Worm (Caenorhabditis elegans) whole organism, late embryonic: Measurements from ENCODE around the gene F34D10.8.

Experiments
- C38D4.7 ChIP-seq: fragments of 200-800 bp; sonication (Bioruptor generic); optimal IDR thresholded peaks from 2 replicates; lab custom pipeline; 2018; ENCODE audit warnings: mild to moderate bottlenecking, missing genetic modification characterization, moderate library complexity, missing compliant biosample characterization
- K02D7.2 ChIP-seq: sonication (generic microtip); optimal IDR thresholded peaks from 2 replicates; lab custom pipeline; 2017; ENCODE audit warnings: mild to moderate bottlenecking, missing genetic modification characterization, missing compliant biosample characterization
- T23F11.4 ChIP-seq: fragments of 200-800 bp; sonication (Bioruptor generic); optimal IDR thresholded peaks from 2 replicates; lab custom pipeline; 2018; ENCODE audit warnings: mild to moderate bottlenecking, missing genetic modification characterization, missing compliant biosample characterization
- Y22D7AL.16 ChIP-seq: sonication (generic microtip); optimal IDR thresholded peaks from 2 replicates; lab custom pipeline; 2016; ENCODE audit warnings: missing genetic modification characterization, missing compliant biosample characterization
- ahr-1 ChIP-seq: sonication (generic microtip); optimal IDR thresholded peaks from 2 replicates; lab custom pipeline; 2016; ENCODE audit warnings: missing genetic modification characterization, missing compliant biosample characterization
- ceh-2 ChIP-seq: sonication (generic microtip); optimal IDR thresholded peaks from 2 replicates; lab custom pipeline; 2016; ENCODE audit warnings: missing genotype, missing genetic modification characterization, missing compliant biosample characterization
- ceh-22 ChIP-seq: sonication (generic microtip); optimal IDR thresholded peaks from 2 replicates; lab custom pipeline; 2017; ENCODE audit warnings: missing biosample characterization, missing genetic modification characterization
- ceh-24 ChIP-seq: sonication (generic microtip); optimal IDR thresholded peaks from 2 replicates; lab custom pipeline; 2016; ENCODE audit warnings: mild to moderate bottlenecking, missing genetic modification characterization, missing compliant biosample characterization
- ceh-31 ChIP-seq: sonication (generic microtip); optimal IDR thresholded peaks from 2 replicates; lab custom pipeline; 2016; ENCODE audit warnings: missing genetic modification characterization, missing compliant biosample characterization
- ceh-34 ChIP-seq: sonication (generic microtip); optimal IDR thresholded peaks from 2 replicates; lab custom pipeline; 2016; ENCODE audit warnings: mild to moderate bottlenecking, missing genetic modification characterization, missing compliant biosample characterization
- ceh-6 ChIP-seq: fragments of 200-800 bp; sonication (Bioruptor generic); optimal IDR thresholded peaks from 2 replicates; lab custom pipeline; 2018; ENCODE audit warnings: mild to moderate bottlenecking, missing genetic modification characterization, missing compliant biosample characterization
- ceh-9 ChIP-seq: sonication (generic microtip); optimal IDR thresholded peaks from 2 replicates; lab custom pipeline; 2016; ENCODE audit warnings: mild to moderate bottlenecking, missing genetic modification characterization, inconsistent platforms, missing compliant biosample characterization
- che-1 ChIP-seq: sonication (generic microtip); optimal IDR thresholded peaks from 2 replicates; lab custom pipeline; 2016; ENCODE audit warnings: mild to moderate bottlenecking, missing genetic modification characterization, missing compliant biosample characterization
- dmd-4 ChIP-seq: sonication (generic microtip); optimal IDR thresholded peaks from 2 replicates; lab custom pipeline; 2016; ENCODE audit warnings: borderline replicate concordance, missing genetic modification characterization, missing compliant biosample characterization
- elt-2 ChIP-seq: sonication (generic microtip); optimal IDR thresholded peaks from 2 replicates; lab custom pipeline; 2016; ENCODE audit warnings: missing genetic modification reagents, missing genetic modification characterization, missing compliant biosample characterization
- elt-4 ChIP-seq: sonication (generic microtip); optimal IDR thresholded peaks from 2 replicates; lab custom pipeline; 2016; ENCODE audit warnings: missing genetic modification characterization, missing compliant biosample characterization
- eyg-1 ChIP-seq: sonication (generic microtip); optimal IDR thresholded peaks from 2 replicates; lab custom pipeline; 2016; ENCODE audit warnings: missing genotype, missing genetic modification characterization, missing compliant biosample characterization
- fax-1 ChIP-seq: sonication (generic microtip); optimal IDR thresholded peaks from 2 replicates; lab custom pipeline; 2016; ENCODE audit warnings: missing genotype, missing genetic modification characterization, missing compliant biosample characterization
- fkh-10 ChIP-seq: fragments of 150-350 bp; optimal IDR thresholded peaks from 2 replicates; lab custom pipeline; 2014; ENCODE audit warnings: missing biosample characterization, missing genetic modification reagents, missing genetic modification characterization
- fkh-6 ChIP-seq: sonication (generic microtip); optimal IDR thresholded peaks from 2 replicates; lab custom pipeline; 2016; ENCODE audit warnings: missing genetic modification characterization, missing compliant biosample characterization
- hlh-13 ChIP-seq: fragments of 200-800 bp; sonication (Bioruptor generic); optimal IDR thresholded peaks from 2 replicates; lab custom pipeline; 2018; ENCODE audit warnings: mild to moderate bottlenecking, missing genetic modification characterization, missing compliant biosample characterization
- hlh-15 ChIP-seq: sonication (generic microtip); optimal IDR thresholded peaks from 2 replicates; lab custom pipeline; 2016; ENCODE audit warnings: missing genetic modification characterization, missing compliant biosample characterization
- hlh-30 ChIP-seq: sonication (generic microtip); optimal IDR thresholded peaks from 2 replicates; lab custom pipeline; 2017; ENCODE audit warnings: antibody characterized with exemption, missing genetic modification characterization, missing compliant biosample characterization; ENCODE audit not compliant: insufficient read depth
- lim-6 ChIP-seq: sonication (generic microtip); optimal IDR thresholded peaks from 2 replicates; lab custom pipeline; 2016; ENCODE audit warnings: missing genetic modification characterization, missing compliant biosample characterization
- mec-3 ChIP-seq: sonication (generic microtip); optimal IDR thresholded peaks from 2 replicates; lab custom pipeline; 2016; ENCODE audit warnings: borderline replicate concordance, missing genetic modification characterization, missing compliant biosample characterization
- nfya-1 ChIP-seq: sonication (generic microtip); optimal IDR thresholded peaks from 2 replicates; lab custom pipeline; 2017; ENCODE audit warnings: missing genetic modification characterization, mild to moderate bottlenecking, missing compliant biosample characterization, antibody characterized with exemption, moderate library complexity
- nhr-232 ChIP-seq: sonication (generic microtip); optimal IDR thresholded peaks from 2 replicates; lab custom pipeline; 2016; ENCODE audit warnings: missing genetic modification characterization, missing compliant biosample characterization
- odd-2 ChIP-seq: sonication (generic microtip); optimal IDR thresholded peaks from 2 replicates; lab custom pipeline; 2017; ENCODE audit warnings: antibody characterized with exemption, mild to moderate bottlenecking, missing genetic modification characterization, missing compliant biosample characterization
- pag-3 ChIP-seq: sonication (generic microtip); optimal IDR thresholded peaks from 2 replicates; lab custom pipeline; 2016; ENCODE audit warnings: missing compliant biosample characterization, missing genetic modification characterization, borderline replicate concordance
- pat-9 ChIP-seq: fragments of 200-800 bp; sonication (Bioruptor generic); optimal IDR thresholded peaks from 2 replicates; lab custom pipeline; 2018; ENCODE audit warnings: mild to moderate bottlenecking, missing genetic modification characterization, moderate library complexity, missing compliant biosample characterization
- pha-4 ChIP-seq: fragments of 150-350 bp; optimal IDR thresholded peaks from 2 replicates; lab custom pipeline; 2018; ENCODE audit warnings: missing biosample characterization, missing genetic modification reagents, missing genetic modification characterization
- sox-2 ChIP-seq: fragments of 200-800 bp; sonication (Bioruptor generic); IDR thresholded peaks from 2 replicates; pipeline ENCODE4 v1.3.6; 2022; ENCODE audit warnings: missing genetic modification reagents, missing genetic modification characterization, missing compliant biosample characterization
- tbx-2 ChIP-seq: sonication (generic microtip); optimal IDR thresholded peaks from 2 replicates; lab custom pipeline; 2016; ENCODE audit warnings: missing genetic modification characterization, missing compliant biosample characterization
- tbx-7 ChIP-seq: sonication (generic microtip); optimal IDR thresholded peaks from 2 replicates; lab custom pipeline; 2016; ENCODE audit warnings: missing genotype, missing genetic modification characterization, missing compliant biosample characterization
- unc-42 ChIP-seq: sonication (generic microtip); optimal IDR thresholded peaks from 2 replicates; lab custom pipeline; 2016; ENCODE audit warnings: missing genotype, missing genetic modification characterization, missing compliant biosample characterization
- unc-55 ChIP-seq: sonication (generic microtip); optimal IDR thresholded peaks from 2 replicates; lab custom pipeline; 2017; ENCODE audit warnings: missing biosample characterization, missing genetic modification reagents, missing genetic modification characterization
- unc-86 ChIP-seq: sonication (generic microtip); optimal IDR thresholded peaks from 2 replicates; lab custom pipeline; 2016; ENCODE audit warnings: missing genetic modification characterization, missing compliant biosample characterization

F34D10.8 gene

DNA sequence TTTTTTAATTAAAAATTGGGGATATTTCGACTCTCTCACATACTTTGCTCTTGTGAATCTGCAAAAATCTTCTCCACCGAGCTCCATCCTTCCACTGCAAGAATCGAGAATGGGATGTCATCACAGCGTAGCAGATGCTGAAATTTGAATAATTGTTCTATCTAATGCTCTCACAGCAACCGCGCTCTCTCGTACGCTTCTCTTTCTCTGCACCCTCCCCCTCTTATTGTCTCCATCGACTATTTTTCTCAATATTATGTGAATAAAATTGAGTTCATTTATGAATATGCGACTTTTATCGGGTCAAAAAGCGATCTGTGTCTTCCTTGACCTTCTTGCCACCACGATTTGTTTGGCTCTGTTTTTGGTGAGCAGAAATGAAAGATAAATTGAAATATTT is 3.4 kb downstream of the F34D10.8 start, which contains the start of gene F34D10.3:
F34D10.3 (plus strand) TSS at position 249 of the 400 bp plus-strand sequence.
- TF ChIP-seq ceh-22 (tag; lab: Kevin White, UChicago): no peak
- peak; percentile 1 for TF ChIP-seq unc-42 (tag; lab: Kevin White, UChicago)

DNA sequence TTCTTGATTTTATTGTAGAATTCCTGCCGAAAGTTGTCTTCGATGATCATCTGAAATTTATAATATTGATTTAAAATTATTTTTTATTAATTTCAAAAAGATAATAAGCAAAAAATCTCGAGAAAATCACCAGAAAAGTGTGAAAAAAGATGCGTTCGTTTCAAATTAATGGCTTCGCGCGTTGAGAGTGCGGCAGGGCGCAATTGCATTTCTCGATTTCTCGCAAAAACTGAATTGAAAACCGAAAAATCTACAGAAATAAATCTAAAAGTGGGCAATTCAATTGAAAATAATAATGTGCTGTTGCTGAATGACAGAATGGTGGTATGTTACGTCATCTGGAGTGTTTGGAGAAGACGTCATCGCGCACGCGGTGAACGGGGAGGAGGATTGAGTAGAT is 4.4 kb downstream of the F34D10.8 start, which contains the start of gene evl-18:
evl-18 (minus strand) TSS at position 50 of the 400 bp plus-strand sequence.
- no peak for TF ChIP-seq C38D4.7
- TF ChIP-seq ceh-34 (tag; lab: Kevin White, UChicago): no peak
- no peak for TF ChIP-seq fkh-6
- TF ChIP-seq hlh-15: no peak
- TF ChIP-seq elt-4: no peak
- TF ChIP-seq tbx-7: no peak
- no peak for TF ChIP-seq unc-42 (tag; lab: Kevin White, UChicago)
- no peak for TF ChIP-seq T23F11.4
- no peak for TF ChIP-seq elt-2 (tag; lab: Kevin White, UChicago)
- no peak for TF ChIP-seq K02D7.2
- no peak for TF ChIP-seq ahr-1
- no peak for TF ChIP-seq mec-3
- TF ChIP-seq tbx-2 (tag; lab: Kevin White, UChicago): no peak

DNA sequence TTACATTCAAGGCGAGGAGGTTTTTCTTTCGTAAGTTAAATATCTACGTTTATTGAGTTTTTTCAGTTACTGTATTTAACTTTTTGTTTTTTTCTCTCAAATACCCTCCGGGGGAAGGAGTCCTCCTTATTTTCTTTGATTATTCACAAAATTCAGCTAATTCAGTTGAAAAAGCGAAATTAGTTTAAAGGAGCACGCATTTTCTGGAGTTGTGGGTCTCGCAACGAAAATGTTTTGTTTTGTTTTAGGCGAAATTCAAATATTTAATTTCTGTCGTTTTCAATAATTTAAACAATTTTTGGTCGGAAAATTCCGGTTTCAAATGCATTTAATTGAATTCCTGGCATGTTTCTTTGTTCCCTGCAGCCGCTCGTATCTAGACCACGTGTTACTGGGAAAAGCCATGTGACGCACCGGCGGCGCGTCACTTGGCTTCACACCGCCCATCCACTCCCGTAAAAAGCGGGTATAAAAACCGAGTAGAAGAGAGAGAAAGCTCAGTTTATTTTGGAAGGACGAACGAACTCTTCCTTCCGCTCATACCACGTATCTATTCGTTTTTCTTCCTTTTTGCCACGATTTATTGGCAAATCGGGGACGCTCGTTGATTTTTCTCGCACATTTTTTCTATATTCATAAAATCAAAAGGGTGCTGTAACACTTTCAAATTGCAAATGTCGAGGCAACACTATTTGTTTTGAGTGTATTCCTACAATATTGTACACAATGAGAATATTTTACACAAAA is 5.1 kb downstream of the F34D10.8 start:
- TF ChIP-seq hlh-13 (GFP tag; lab: Kevin White, UChicago): no peak
- TF ChIP-seq ceh-31: peak; percentile 6
- no peak for TF ChIP-seq eyg-1 (tag; lab: Kevin White, UChicago)
- TF ChIP-seq hlh-30 (tag; lab: Kevin White, UChicago): peak; percentile 69
- TF ChIP-seq pat-9 (tag; lab: Kevin White, UChicago): no peak
- no peak for TF ChIP-seq ceh-24 (tag; lab: Kevin White, UChicago)
- no peak for TF ChIP-seq fkh-6
- no peak for TF ChIP-seq elt-2 (tag; lab: Kevin White, UChicago)
- TF ChIP-seq pha-4: no peak
- TF ChIP-seq ceh-6 (GFP tag; lab: Kevin White, UChicago): no peak
- TF ChIP-seq unc-86 (tag; lab: Kevin White, UChicago): no peak
- no peak for TF ChIP-seq Y22D7AL.16 (tag; lab: Kevin White, UChicago)
- TF ChIP-seq pag-3 (tag; lab: Kevin White, UChicago): no peak
- no peak for TF ChIP-seq dmd-4 (tag; lab: Kevin White, UChicago)

ce11 chrIII:3736302-3736701 is 5.7 kb downstream of the F34D10.8 start, which contains the start of gene F34D10.4:
TSS of gene F34D10.4 (plus strand) at chrIII:3736602.
- TF ChIP-seq unc-55 (no peak), fax-1 (tag; lab: Kevin White, UChicago) (no peak), ceh-9 (tag; lab: Kevin White, UChicago) (no peak), fkh-10 (GFP tag; lab: Kevin White, UChicago) (no peak), sox-2 (GFP tag; lab: Robert Waterston, UW) (no peak), nhr-232 (tag; lab: Kevin White, UChicago) (no peak)

DNA sequence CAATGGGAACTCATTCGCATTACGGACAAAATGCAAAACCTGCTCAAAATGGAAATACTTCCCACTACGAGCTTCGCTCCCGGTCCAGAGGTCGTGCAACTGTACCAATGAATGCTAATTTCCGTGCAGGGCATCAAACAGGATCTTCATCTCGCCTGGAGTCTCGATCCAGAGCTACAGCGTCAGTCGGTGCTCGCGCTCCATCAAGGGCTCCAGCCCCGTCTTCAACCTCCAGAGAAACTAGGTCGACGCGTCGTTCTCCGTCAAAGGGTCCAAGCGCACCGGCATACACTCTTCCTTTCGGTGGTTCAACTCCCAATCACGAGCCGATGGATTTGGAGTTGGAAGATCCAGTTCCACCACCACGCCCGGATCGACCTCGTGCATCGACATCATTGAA is 7.2 kb downstream of the F34D10.8 start:
- TF ChIP-seq odd-2 (tag; lab: Kevin White, UChicago) (no peak), nfya-1 (no peak), che-1 (no peak), ceh-2 (tag; lab: Kevin White, UChicago) (no peak), lim-6 (tag; lab: Kevin White, UChicago) (no peak), fkh-10 (GFP tag; lab: Kevin White, UChicago) (no peak)
